Worm (Caenorhabditis elegans) whole organism, L4/young adult: Measurements from ENCODE around the gene scl-23.

ENCODE experiments used
- W03F9.2 ChIP-seq: fragments of 150-350 bp; optimal IDR thresholded peaks from 2 replicates; lab custom pipeline; 2014; ENCODE audit warnings: missing biosample characterization, missing genetic modification characterization
- dao-5 ChIP-seq: sonication (generic microtip); optimal IDR thresholded peaks from 2 replicates; lab custom pipeline; 2016; ENCODE audit warnings: missing genotype, missing genetic modification characterization, moderate library complexity, missing compliant biosample characterization

- TF ChIP-seq dao-5: no peak
- no peak for TF ChIP-seq W03F9.2
Observed at ce11 chrIV:119792-120191, 29.9 kb upstream of the scl-23 start.
